Worm (Caenorhabditis elegans): ENCODE results near the gene F48E8.3.

ce11 chrIII:5498973-5499372, 37.8 kb downstream of the F48E8.3 start, which contains the start of gene R02F2.9:
- TF ChIP-seq nhr-12 (tag; optimal IDR thresholded peaks at IDR 0.05) = no peak
- peak; percentile 49 for TF ChIP-seq lir-3 (tag; optimal IDR thresholded peaks at IDR 0.05; ENCODE audit: poor library complexity)
- TF ChIP-seq mef-2 (tag; optimal IDR thresholded peaks at IDR 0.05) = no peak
- no peak for TF ChIP-seq sup-37 (GFP tag; optimal IDR thresholded peaks at IDR 0.05)
- TF ChIP-seq jun-1 (tag; optimal IDR thresholded peaks at IDR 0.05) = no peak
- no peak for TF ChIP-seq pag-3 (tag; optimal IDR thresholded peaks at IDR 0.05; ENCODE audit: borderline replicate concordance, insufficient read depth)
- peak; percentile 20 for TF ChIP-seq irx-1 (tag; optimal IDR thresholded peaks at IDR 0.05)
- peak; percentile 5 for TF ChIP-seq C04F5.9 (tag; optimal IDR thresholded peaks at IDR 0.05)
- peak; percentile 71 for TF ChIP-seq swsn-7 (tag; optimal IDR thresholded peaks at IDR 0.05)
